Worm (Caenorhabditis elegans) whole organism, early embryonic: ENCODE results near the gene dhrs-4.
A peak's percentile ranks its signal among the peaks of the same experiment; 100 is the strongest.

Experiments
- B0310.2 ChIP-seq: sonication (generic microtip); optimal IDR thresholded peaks from 2 replicates; lab custom pipeline; 2016; ENCODE audit warnings: mild to moderate bottlenecking, missing genetic modification characterization, missing compliant biosample characterization
- F13C5.2 ChIP-seq: sonication (generic microtip); optimal IDR thresholded peaks from 2 replicates; lab custom pipeline; 2017; ENCODE audit warnings: mild to moderate bottlenecking, missing genetic modification characterization, inconsistent platforms, missing compliant biosample characterization
- aly-1 ChIP-seq: sonication (generic microtip); optimal IDR thresholded peaks from 2 replicates; lab custom pipeline; 2016; ENCODE audit warnings: missing genetic modification characterization, missing compliant biosample characterization
- ama-1 ChIP-seq: fragments of 150-350 bp; optimal IDR thresholded peaks from 2 replicates; lab custom pipeline; 2014
- ceh-13 ChIP-seq: fragments of 200-800 bp; sonication (Bioruptor generic); optimal IDR thresholded peaks from 2 replicates; lab custom pipeline; 2018; ENCODE audit warnings: mild to moderate bottlenecking, missing genetic modification characterization, missing compliant biosample characterization
- ceh-36 ChIP-seq: sonication (generic microtip); optimal IDR thresholded peaks from 2 replicates; lab custom pipeline; 2016; ENCODE audit warnings: missing genetic modification characterization, inconsistent platforms, missing compliant biosample characterization
- ets-7 ChIP-seq: sonication (generic microtip); optimal IDR thresholded peaks from 2 replicates; lab custom pipeline; 2016; ENCODE audit warnings: missing genotype, missing genetic modification characterization, missing compliant biosample characterization
- flt-1 ChIP-seq: fragments of 200-800 bp; sonication (Bioruptor generic); IDR thresholded peaks from 2 replicates; pipeline ENCODE4 v1.3.6; 2022; ENCODE audit warnings: missing genetic modification characterization, missing compliant biosample characterization
- hmbx-1 ChIP-seq: sonication (generic microtip); optimal IDR thresholded peaks from 2 replicates; lab custom pipeline; 2016; ENCODE audit warnings: mild to moderate bottlenecking, missing genetic modification characterization, missing compliant biosample characterization
- hmg-4 ChIP-seq: fragments of 200-800 bp; sonication (Bioruptor generic); optimal IDR thresholded peaks from 2 replicates; lab custom pipeline; 2018; ENCODE audit warnings: mild to moderate bottlenecking, missing genetic modification characterization, missing compliant biosample characterization
- hnd-1 ChIP-seq: sonication (generic microtip); optimal IDR thresholded peaks from 2 replicates; lab custom pipeline; 2016; ENCODE audit warnings: missing genetic modification characterization, missing compliant biosample characterization
- pes-1 ChIP-seq: fragments of 200-800 bp; sonication (Bioruptor generic); IDR thresholded peaks from 2 replicates; pipeline ENCODE4 v1.3.6; 2022; ENCODE audit warnings: missing genetic modification reagents, missing genetic modification characterization, missing compliant biosample characterization
- scrt-1 ChIP-seq: fragments of 200-800 bp; sonication (Bioruptor generic); IDR thresholded peaks from 2 replicates; pipeline ENCODE4 v1.3.6; 2022; ENCODE audit warnings: missing genetic modification characterization, missing compliant biosample characterization
- sea-1 ChIP-seq: fragments of 200-800 bp; sonication (Bioruptor generic); conservative IDR thresholded peaks from 2 replicates; pipeline ENCODE4 v1.3.6; 2022; ENCODE audit warnings: missing genetic modification characterization, missing compliant biosample characterization
- tbx-11 ChIP-seq: fragments of 200-800 bp; sonication (Bioruptor generic); IDR thresholded peaks from 2 replicates; pipeline ENCODE4 v1.3.6; 2022; ENCODE audit warnings: missing genetic modification characterization, missing compliant biosample characterization
- tbx-37 ChIP-seq: fragments of 200-800 bp; sonication (Bioruptor generic); conservative IDR thresholded peaks from 2 replicates; pipeline ENCODE4 v1.3.6; 2022; ENCODE audit warnings: missing genetic modification reagents, missing genetic modification characterization, missing compliant biosample characterization
- tra-4 ChIP-seq: sonication (generic microtip); optimal IDR thresholded peaks from 2 replicates; lab custom pipeline; 2017; ENCODE audit warnings: missing genetic modification characterization, missing compliant biosample characterization

Gene dhrs-4

DNA sequence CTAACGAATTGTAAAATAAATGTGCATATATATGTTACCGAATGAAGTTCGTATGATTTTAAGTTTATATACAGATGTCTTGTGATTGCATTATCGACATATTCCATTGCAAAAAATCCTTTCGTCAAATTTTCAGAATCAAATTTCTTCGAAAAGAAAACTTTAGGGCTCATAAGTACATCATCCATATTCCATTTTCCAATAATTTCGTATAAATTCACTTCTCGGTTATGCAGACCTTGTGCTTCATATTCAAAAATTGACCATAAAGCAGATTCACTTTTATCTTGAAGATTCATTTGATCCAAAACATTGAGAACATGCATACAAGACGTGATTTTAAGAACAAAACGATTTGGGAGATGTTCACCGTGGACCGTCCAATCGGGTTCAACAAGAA is 21.0 kb downstream of the dhrs-4 start:
- TF ChIP-seq sea-1 (GFP tag; lab: Robert Waterston, UW) (no peak), aly-1 (tag; lab: Kevin White, UChicago) (no peak), tbx-37 (GFP tag; lab: Robert Waterston, UW) (no peak), hnd-1 (tag; lab: Kevin White, UChicago) (no peak), ceh-13 (GFP tag; lab: Kevin White, UChicago) (no peak)

DNA sequence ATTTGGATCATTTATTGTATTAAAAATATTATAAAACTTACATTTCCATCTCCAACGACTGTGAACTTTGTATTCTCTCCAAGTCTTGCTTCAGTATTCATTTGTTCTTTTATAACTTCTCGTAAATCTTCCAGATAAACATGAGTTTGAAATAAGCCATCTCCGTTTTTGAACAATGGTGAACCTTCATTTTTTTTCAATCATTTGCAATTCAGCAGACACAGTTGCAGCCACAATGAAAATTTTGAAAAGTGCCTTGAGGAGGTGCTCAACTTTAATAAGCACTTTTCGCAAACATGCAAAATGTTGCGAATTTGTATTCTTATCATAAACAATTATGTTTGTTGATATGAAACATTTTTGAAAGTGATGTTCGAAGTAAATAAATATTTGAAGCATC is 21.8 kb downstream of the dhrs-4 start, which contains the start of gene T16G1.3:
T16G1.3 (minus strand) TSS at position 101 of the 400 bp plus-strand sequence.
- TF ChIP-seq ceh-13 (GFP tag; lab: Kevin White, UChicago) (no peak), aly-1 (tag; lab: Kevin White, UChicago) (no peak), F13C5.2 (tag; lab: Kevin White, UChicago) (no peak), scrt-1 (no peak), ets-7 (no peak), B0310.2 (tag; lab: Kevin White, UChicago) (no peak), hnd-1 (tag; lab: Kevin White, UChicago) (no peak), hmg-4 (no peak), pes-1 (no peak), flt-1 (no peak), ceh-36 (no peak), tbx-11 (GFP tag; lab: Robert Waterston, UW) (no peak), ama-1 (lab: Kevin White, UChicago) (no peak), sea-1 (GFP tag; lab: Robert Waterston, UW) (no peak)

- TF ChIP-seq hmbx-1 (tag; lab: Kevin White, UChicago) (no peak), pes-1 (no peak), hmg-4 (no peak), tbx-11 (GFP tag; lab: Robert Waterston, UW) (no peak), tbx-37 (GFP tag; lab: Robert Waterston, UW) (no peak), aly-1 (tag; lab: Kevin White, UChicago) (no peak), flt-1 (no peak), B0310.2 (tag; lab: Kevin White, UChicago) (no peak), ets-7 (no peak), scrt-1 (no peak), ceh-36 (no peak), F13C5.2 (tag; lab: Kevin White, UChicago) (no peak), ceh-13 (GFP tag; lab: Kevin White, UChicago) (no peak), tra-4 (tag; lab: Kevin White, UChicago) (no peak), hnd-1 (tag; lab: Kevin White, UChicago) (no peak), sea-1 (GFP tag; lab: Robert Waterston, UW) (no peak), ama-1 (lab: Kevin White, UChicago) (no peak)
These were observed 22.4 kb downstream of the dhrs-4 start, which contains the start of gene grl-2 for ce11 chrV:12944775-12945174. grl-2 (plus strand) TSS chrV:12945075.

ce11 chrV:12949607-12950006 is 27.2 kb downstream of the dhrs-4 start, which contains the start of gene T16G1.13:
T16G1.13 (plus strand) TSS chrV:12949907.
- TF ChIP-seq sea-1 (GFP tag; lab: Robert Waterston, UW) (no peak), tbx-11 (GFP tag; lab: Robert Waterston, UW) (no peak), hmbx-1 (tag; lab: Kevin White, UChicago) (no peak), aly-1 (tag; lab: Kevin White, UChicago) (no peak), B0310.2 (tag; lab: Kevin White, UChicago) (no peak), flt-1 (no peak), tbx-37 (GFP tag; lab: Robert Waterston, UW) (no peak), hnd-1 (tag; lab: Kevin White, UChicago) (no peak), pes-1 (no peak), tra-4 (tag; lab: Kevin White, UChicago) (no peak), scrt-1 (no peak), ceh-36 (no peak)

ce11 chrV:12950812-12951528 is 28.6 kb downstream of the dhrs-4 start, which contains the start of the genes T16G1.9 and T16G1.18:
T16G1.9 (minus strand) TSS chrV:12950862.
T16G1.18 (plus strand) TSS chrV:12951304.
- TF ChIP-seq ceh-13 (GFP tag; lab: Kevin White, UChicago) (no peak), F13C5.2 (tag; lab: Kevin White, UChicago) (peak; percentile 56)

- TF ChIP-seq B0310.2 (tag; lab: Kevin White, UChicago) (no peak), aly-1 (tag; lab: Kevin White, UChicago) (no peak), scrt-1 (no peak), hmg-4 (no peak), tbx-37 (GFP tag; lab: Robert Waterston, UW) (no peak; the same call in 1 of the 2 replicates)
These were observed 29.9 kb downstream of the dhrs-4 start, which contains the start of gene pqn-68 for ce11 chrV:12952287-12952686. pqn-68 (plus strand) TSS chrV:12952636.

ce11 chrV:12953702-12954101 is 31.3 kb downstream of the dhrs-4 start, which contains the start of gene eif-3.K:
eif-3.K (plus strand) TSS chrV:12954002.
- TF ChIP-seq hnd-1 (tag; lab: Kevin White, UChicago), result no peak

ce11 chrV:12954261-12954660 is 31.9 kb downstream of the dhrs-4 start:
- no peak for TF ChIP-seq sea-1 (GFP tag; lab: Robert Waterston, UW)
- no peak for TF ChIP-seq ama-1 (lab: Kevin White, UChicago)
- no peak for TF ChIP-seq scrt-1
- no peak for TF ChIP-seq F13C5.2 (tag; lab: Kevin White, UChicago)
- no peak for TF ChIP-seq hmbx-1 (tag; lab: Kevin White, UChicago)
- TF ChIP-seq tra-4 (tag; lab: Kevin White, UChicago), result no peak
- no peak for TF ChIP-seq flt-1
- TF ChIP-seq hnd-1 (tag; lab: Kevin White, UChicago), result no peak
- no peak for TF ChIP-seq ceh-13 (GFP tag; lab: Kevin White, UChicago)
- no peak for TF ChIP-seq hmg-4
- no peak for TF ChIP-seq B0310.2 (tag; lab: Kevin White, UChicago)
- TF ChIP-seq aly-1 (tag; lab: Kevin White, UChicago), result no peak
- TF ChIP-seq tbx-37 (GFP tag; lab: Robert Waterston, UW), result no peak
- TF ChIP-seq ceh-36, result no peak
- TF ChIP-seq pes-1, result no peak
- TF ChIP-seq tbx-11 (GFP tag; lab: Robert Waterston, UW), result no peak
- no peak for TF ChIP-seq ets-7
